Worm (Caenorhabditis elegans) whole organism, late embryonic: ENCODE results near the gene C34C6.3.
A peak's percentile ranks its signal among the peaks of the same experiment; 100 is the strongest.

Experiments used
- C38D4.7 ChIP-seq: fragments of 200-800 bp; sonication (Bioruptor generic); optimal IDR thresholded peaks from 2 replicates; lab custom pipeline; 2018; ENCODE audit warnings: mild to moderate bottlenecking, missing genetic modification characterization, moderate library complexity, missing compliant biosample characterization
- F13H6.1 ChIP-seq: sonication (generic microtip); optimal IDR thresholded peaks from 2 replicates; lab custom pipeline; 2016; ENCODE audit warnings: missing genetic modification characterization, missing compliant biosample characterization
- Y22D7AL.16 ChIP-seq: sonication (generic microtip); optimal IDR thresholded peaks from 2 replicates; lab custom pipeline; 2016; ENCODE audit warnings: missing genetic modification characterization, missing compliant biosample characterization
- ahr-1 ChIP-seq: sonication (generic microtip); optimal IDR thresholded peaks from 2 replicates; lab custom pipeline; 2016; ENCODE audit warnings: missing genetic modification characterization, missing compliant biosample characterization
- ceh-18 ChIP-seq: sonication (generic microtip); optimal IDR thresholded peaks from 2 replicates; lab custom pipeline; 2016; ENCODE audit warnings: missing genetic modification characterization, missing compliant biosample characterization
- ceh-19 ChIP-seq: fragments of 200-800 bp; sonication (Bioruptor generic); optimal IDR thresholded peaks from 2 replicates; lab custom pipeline; 2018; ENCODE audit warnings: mild to moderate bottlenecking, missing genetic modification characterization, missing compliant biosample characterization
- ceh-2 ChIP-seq: sonication (generic microtip); optimal IDR thresholded peaks from 2 replicates; lab custom pipeline; 2016; ENCODE audit warnings: missing genotype, missing genetic modification characterization, missing compliant biosample characterization
- ceh-24 ChIP-seq: sonication (generic microtip); optimal IDR thresholded peaks from 2 replicates; lab custom pipeline; 2016; ENCODE audit warnings: mild to moderate bottlenecking, missing genetic modification characterization, missing compliant biosample characterization
- ceh-48 ChIP-seq: sonication (generic microtip); optimal IDR thresholded peaks from 2 replicates; lab custom pipeline; 2016; ENCODE audit warnings: missing genetic modification characterization, inconsistent platforms, missing compliant biosample characterization
- ceh-9 ChIP-seq: sonication (generic microtip); optimal IDR thresholded peaks from 2 replicates; lab custom pipeline; 2016; ENCODE audit warnings: mild to moderate bottlenecking, missing genetic modification characterization, inconsistent platforms, missing compliant biosample characterization
- che-1 ChIP-seq: sonication (generic microtip); optimal IDR thresholded peaks from 2 replicates; lab custom pipeline; 2016; ENCODE audit warnings: mild to moderate bottlenecking, missing genetic modification characterization, missing compliant biosample characterization
- dmd-4 ChIP-seq: sonication (generic microtip); optimal IDR thresholded peaks from 2 replicates; lab custom pipeline; 2016; ENCODE audit warnings: borderline replicate concordance, missing genetic modification characterization, missing compliant biosample characterization
- dve-1 ChIP-seq: sonication (generic microtip); optimal IDR thresholded peaks from 2 replicates; lab custom pipeline; 2017; ENCODE audit warnings: antibody characterized with exemption, mild to moderate bottlenecking, missing genetic modification characterization, missing compliant biosample characterization
- elt-2 ChIP-seq: sonication (generic microtip); optimal IDR thresholded peaks from 2 replicates; lab custom pipeline; 2016; ENCODE audit warnings: missing genetic modification reagents, missing genetic modification characterization, missing compliant biosample characterization
- eyg-1 ChIP-seq: sonication (generic microtip); optimal IDR thresholded peaks from 2 replicates; lab custom pipeline; 2016; ENCODE audit warnings: missing genotype, missing genetic modification characterization, missing compliant biosample characterization
- gmeb-2 ChIP-seq: sonication (generic microtip); optimal IDR thresholded peaks from 2 replicates; lab custom pipeline; 2016; ENCODE audit warnings: missing genetic modification characterization, inconsistent platforms, missing compliant biosample characterization
- hlh-13 ChIP-seq: fragments of 200-800 bp; sonication (Bioruptor generic); optimal IDR thresholded peaks from 2 replicates; lab custom pipeline; 2018; ENCODE audit warnings: mild to moderate bottlenecking, missing genetic modification characterization, missing compliant biosample characterization
- hlh-30 ChIP-seq: sonication (generic microtip); optimal IDR thresholded peaks from 2 replicates; lab custom pipeline; 2017; ENCODE audit warnings: antibody characterized with exemption, missing genetic modification characterization, missing compliant biosample characterization; ENCODE audit not compliant: insufficient read depth
- hlh-6 ChIP-seq: sonication (generic microtip); optimal IDR thresholded peaks from 2 replicates; lab custom pipeline; 2016; ENCODE audit warnings: missing genotype, missing genetic modification characterization, missing compliant biosample characterization
- hlh-8 ChIP-seq: sonication (generic microtip); optimal IDR thresholded peaks from 2 replicates; lab custom pipeline; 2016; ENCODE audit warnings: missing genotype, missing genetic modification characterization, missing compliant biosample characterization
- lim-6 ChIP-seq: sonication (generic microtip); optimal IDR thresholded peaks from 2 replicates; lab custom pipeline; 2016; ENCODE audit warnings: missing genetic modification characterization, missing compliant biosample characterization
- lin-11 ChIP-seq: fragments of 200-800 bp; sonication (Bioruptor generic); optimal IDR thresholded peaks from 2 replicates; lab custom pipeline; 2018; ENCODE audit warnings: mild to moderate bottlenecking, missing genetic modification characterization, missing compliant biosample characterization
- madf-2 ChIP-seq: sonication (generic microtip); optimal IDR thresholded peaks from 2 replicates; lab custom pipeline; 2017; ENCODE audit warnings: missing genetic modification characterization, missing compliant biosample characterization
- odd-2 ChIP-seq: sonication (generic microtip); optimal IDR thresholded peaks from 2 replicates; lab custom pipeline; 2017; ENCODE audit warnings: antibody characterized with exemption, mild to moderate bottlenecking, missing genetic modification characterization, missing compliant biosample characterization
- pag-3 ChIP-seq: sonication (generic microtip); optimal IDR thresholded peaks from 2 replicates; lab custom pipeline; 2016; ENCODE audit warnings: missing compliant biosample characterization, missing genetic modification characterization, borderline replicate concordance
- pax-1 ChIP-seq: fragments of 150-350 bp; optimal IDR thresholded peaks from 2 replicates; lab custom pipeline; 2014; ENCODE audit warnings: missing biosample characterization, missing genetic modification characterization
- rnt-1 ChIP-seq: sonication (generic microtip); optimal IDR thresholded peaks from 2 replicates; lab custom pipeline; 2016; ENCODE audit warnings: missing genetic modification characterization, missing compliant biosample characterization
- sdc-2 ChIP-seq: sonication (generic microtip); optimal IDR thresholded peaks from 2 replicates; lab custom pipeline; 2016; ENCODE audit warnings: missing genotype, missing genetic modification characterization, missing compliant biosample characterization
- sox-4 ChIP-seq: sonication (generic microtip); optimal IDR thresholded peaks from 2 replicates; lab custom pipeline; 2017; ENCODE audit warnings: mild to moderate bottlenecking, missing genetic modification characterization, inconsistent platforms, missing compliant biosample characterization
- syd-9 ChIP-seq: sonication (generic microtip); optimal IDR thresholded peaks from 2 replicates; lab custom pipeline; 2016; ENCODE audit warnings: mild to moderate bottlenecking, missing genetic modification characterization, moderate library complexity, missing compliant biosample characterization
- unc-3 ChIP-seq, 2 experiments: fragments of 200-800 bp in 1 of 2; sonication (Bioruptor generic) in 1 of 2; sonication (generic microtip) in 1 of 2; conservative IDR thresholded peaks in 1 of 2; optimal IDR thresholded peaks in 1 of 2; 2 replicates each; pipeline versions ENCODE4 v1.3.6 to Lab custom; 2016 to 2022; ENCODE audit warnings: missing compliant biosample characterization in 2 of 2, missing genetic modification characterization in 2 of 2, missing genetic modification reagents in 1 of 2
- unc-42 ChIP-seq: sonication (generic microtip); optimal IDR thresholded peaks from 2 replicates; lab custom pipeline; 2016; ENCODE audit warnings: missing genotype, missing genetic modification characterization, missing compliant biosample characterization
- unc-55 ChIP-seq: sonication (generic microtip); optimal IDR thresholded peaks from 2 replicates; lab custom pipeline; 2017; ENCODE audit warnings: missing biosample characterization, missing genetic modification reagents, missing genetic modification characterization
- unc-86 ChIP-seq: sonication (generic microtip); optimal IDR thresholded peaks from 2 replicates; lab custom pipeline; 2016; ENCODE audit warnings: missing genetic modification characterization, missing compliant biosample characterization
- zip-5 ChIP-seq: sonication (generic microtip); optimal IDR thresholded peaks from 2 replicates; lab custom pipeline; 2016; ENCODE audit warnings: missing genetic modification characterization, missing compliant biosample characterization

Gene C34C6.3

DNA sequence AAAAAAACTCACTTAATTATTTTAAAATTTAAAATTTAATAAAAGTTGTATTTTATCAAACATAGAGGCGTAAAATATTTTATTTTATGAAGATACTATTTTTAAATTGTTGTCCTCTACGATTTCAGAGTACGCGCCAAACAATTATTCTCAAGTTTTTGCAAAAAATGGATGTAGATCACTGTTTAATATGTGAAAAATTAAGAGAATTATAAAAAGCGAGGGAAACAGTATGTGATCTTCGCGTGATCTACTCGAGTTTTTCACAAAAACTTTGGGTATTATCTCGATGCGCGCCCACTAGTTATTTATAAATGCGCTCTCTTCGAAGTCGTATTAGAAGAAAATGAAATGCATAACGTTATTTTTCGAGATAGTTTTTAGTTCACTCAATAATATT lies 42.9 kb upstream of the C34C6.3 start:
- TF ChIP-seq ceh-2 (no peak), pax-1 (tag; lab: Kevin White, UChicago) (no peak), dve-1 (no peak), Y22D7AL.16 (tag; lab: Kevin White, UChicago) (no peak), pag-3 (tag; lab: Kevin White, UChicago) (no peak), gmeb-2 (no peak), rnt-1 (tag; lab: Kevin White, UChicago) (no peak), ceh-19 (GFP tag; lab: Kevin White, UChicago) (no peak), odd-2 (tag; lab: Kevin White, UChicago) (no peak), lin-11 (tag; lab: Kevin White, UChicago) (no peak), ceh-24 (tag; lab: Kevin White, UChicago) (no peak), lim-6 (no peak), elt-2 (no peak), unc-55 (GFP tag; lab: Kevin White, UChicago) (no peak), unc-86 (tag; lab: Kevin White, UChicago) (no peak), unc-42 (tag; lab: Kevin White, UChicago) (no peak)

DNA sequence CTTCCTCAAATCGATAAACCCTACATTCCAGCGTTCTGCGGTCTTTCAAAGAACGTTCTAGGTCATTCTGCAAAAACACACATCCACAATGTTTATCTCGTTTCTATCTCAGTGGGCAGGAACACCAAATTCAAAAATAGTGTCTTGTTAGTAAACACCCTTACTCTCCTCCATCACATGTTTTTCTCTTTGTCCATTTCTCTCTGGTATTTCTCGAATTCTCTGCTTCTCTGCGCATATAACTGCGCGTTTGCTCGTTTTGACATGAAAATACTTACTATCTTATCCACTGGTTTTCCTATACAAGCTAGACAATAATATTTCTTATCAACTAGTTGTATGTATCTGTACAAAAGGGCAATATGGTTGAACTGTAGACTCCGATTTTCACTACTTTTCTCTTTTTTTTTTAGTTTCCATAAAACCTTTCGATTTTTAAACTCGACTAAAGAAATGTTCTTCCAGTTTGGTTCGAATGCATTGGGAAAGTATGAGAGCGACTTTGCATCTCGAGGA lies 41.0 kb upstream of the C34C6.3 start, which contains the start of gene pyr-1:
pyr-1 (plus strand) TSS at position 466 of the 516 bp plus-strand sequence.
- peak; percentile 45 for TF ChIP-seq hlh-30
- no peak for TF ChIP-seq hlh-8

DNA sequence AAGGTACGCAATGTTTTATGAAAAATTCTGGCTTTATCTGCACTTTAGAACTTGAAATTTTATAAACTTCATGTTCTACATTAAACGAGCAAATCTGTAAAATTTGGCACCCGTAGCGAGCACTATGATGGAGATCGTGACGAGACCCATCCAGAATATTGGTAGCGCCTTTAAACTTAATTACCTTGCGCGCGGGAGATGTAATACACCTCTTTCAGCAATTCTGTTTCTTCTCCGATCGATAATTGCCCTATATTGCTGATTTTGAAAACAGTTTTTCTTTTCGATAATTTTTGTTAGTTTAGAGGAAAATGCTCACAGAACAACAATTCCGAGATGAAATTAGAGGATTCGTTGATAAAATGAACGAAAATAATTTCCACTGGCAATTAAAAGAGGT lies 32.9 kb upstream of the C34C6.3 start, which contains the start of gene atg-10:
atg-10 (plus strand) TSS at position 301 of the 400 bp plus-strand sequence.
- TF ChIP-seq ceh-19 (GFP tag; lab: Kevin White, UChicago), result no peak
- TF ChIP-seq, all 69 proteins: peak for 0

DNA sequence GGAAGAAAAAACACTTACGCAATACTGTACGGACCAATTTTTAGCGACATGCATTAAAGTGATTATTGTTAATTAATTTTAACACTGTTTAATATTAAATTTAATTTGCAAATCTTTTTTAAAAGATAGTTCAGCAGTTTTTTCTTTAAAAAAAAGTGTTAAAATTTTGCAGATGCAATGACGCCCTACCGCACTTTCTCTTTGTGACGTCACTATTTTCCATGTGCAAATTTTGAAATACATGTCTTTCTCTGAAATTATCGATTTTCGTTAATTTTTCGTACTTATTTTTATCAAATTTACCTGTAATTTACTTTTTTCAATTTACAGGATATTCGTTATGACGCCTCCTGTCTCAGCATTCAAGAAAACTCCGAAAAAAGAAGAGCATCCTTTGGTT lies 30.2 kb upstream of the C34C6.3 start, which contains the start of the genes piga-1 and eif-2Bepsilon:
piga-1 (minus strand) TSS at position 174 of the 400 bp plus-strand sequence.
eif-2Bepsilon (plus strand) TSS at position 331 of the 400 bp plus-strand sequence.
- peak; percentile 40 for TF ChIP-seq ceh-48 (tag; lab: Kevin White, UChicago)
- TF ChIP-seq ceh-9 (tag; lab: Kevin White, UChicago), result no peak
- TF ChIP-seq unc-42 (tag; lab: Kevin White, UChicago), result peak; percentile 0

DNA sequence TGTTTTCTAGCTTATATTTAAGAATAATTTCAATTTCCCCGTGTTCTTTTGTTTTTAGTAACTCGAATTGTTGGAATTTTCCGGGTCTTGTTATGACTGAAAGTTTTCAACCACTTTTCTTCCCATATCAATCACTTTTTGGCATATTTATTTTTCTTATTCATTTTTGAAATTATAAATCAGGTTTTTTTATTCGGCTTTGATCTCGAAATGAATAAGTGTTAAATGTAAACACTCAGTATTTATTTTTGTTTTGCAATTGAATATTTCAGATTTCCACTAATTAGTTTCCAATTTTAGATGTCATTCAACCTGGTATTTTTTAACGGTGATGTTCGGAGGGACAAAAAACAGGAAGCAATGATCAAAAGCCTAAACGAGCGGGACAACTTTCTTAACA lies 27.2 kb upstream of the C34C6.3 start, which contains the start of gene etc-1:
etc-1 (plus strand) TSS at position 301 of the 400 bp plus-strand sequence.
- TF ChIP-seq Y22D7AL.16 (tag; lab: Kevin White, UChicago), result no peak
- TF ChIP-seq sdc-2, result no peak
- no peak for TF ChIP-seq che-1
- TF ChIP-seq hlh-13, result no peak
- no peak for TF ChIP-seq ceh-24 (tag; lab: Kevin White, UChicago)
- TF ChIP-seq sox-4 (tag; lab: Kevin White, UChicago), result no peak
- TF ChIP-seq unc-3 (GFP tag; conservative IDR thresholded peaks at IDR 0.05; lab: Robert Waterston, UW), result no peak
- no peak for TF ChIP-seq unc-3 (tag; optimal IDR thresholded peaks at IDR 0.05; lab: Kevin White, UChicago)
- no peak for TF ChIP-seq rnt-1 (tag; lab: Kevin White, UChicago)
- TF ChIP-seq eyg-1, result no peak
- no peak for TF ChIP-seq ahr-1 (tag; lab: Kevin White, UChicago)
- TF ChIP-seq syd-9 (tag; lab: Kevin White, UChicago), result no peak
- no peak for TF ChIP-seq C38D4.7 (GFP tag; lab: Kevin White, UChicago)
- no peak for TF ChIP-seq F13H6.1 (tag; lab: Kevin White, UChicago)
- no peak for TF ChIP-seq dmd-4 (tag; lab: Kevin White, UChicago)
- no peak for TF ChIP-seq ceh-9 (tag; lab: Kevin White, UChicago)
- TF ChIP-seq madf-2 (tag; lab: Kevin White, UChicago), result no peak
- TF ChIP-seq ceh-18 (tag; lab: Kevin White, UChicago), result no peak
- no peak for TF ChIP-seq hlh-6 (tag; lab: Kevin White, UChicago)
- no peak for TF ChIP-seq zip-5 (tag; lab: Kevin White, UChicago)
- TF ChIP-seq, all 69 proteins: peak for 0
